Worm (Caenorhabditis elegans): ENCODE results near the gene unc-4.

unc-4 gene

ce11 chrII:9900276-9900675 lies at the start of gene unc-4:
TSS of gene unc-4 (minus strand) at chrII:9900376.
- TF ChIP-seq ztf-23 (GFP tag; IDR thresholded peaks at IDR 0.05) (no peak), ref-1 (GFP tag; conservative IDR thresholded peaks at IDR 0.05) (no peak), cog-1 (tag; optimal IDR thresholded peaks at IDR 0.05) (no peak), T22C8.4 (GFP tag; IDR thresholded peaks at IDR 0.05) (no peak), klf-2 (GFP tag; conservative IDR thresholded peaks at IDR 0.05) (no peak), flt-1 (GFP tag; IDR thresholded peaks at IDR 0.05) (no peak), ztf-29 (GFP tag; IDR thresholded peaks at IDR 0.05) (no peak), med-1 (GFP tag; optimal IDR thresholded peaks at IDR 0.05; ENCODE audit: insufficient read depth) (no peak), tab-1 (GFP tag; IDR thresholded peaks at IDR 0.05) (no peak)

ce11 chrII:9948662-9949061 lies 48.5 kb upstream of the unc-4 start:
- TF ChIP-seq T22C8.4 (GFP tag; IDR thresholded peaks at IDR 0.05): no peak
- TF ChIP-seq ref-1 (GFP tag; conservative IDR thresholded peaks at IDR 0.05): no peak
- TF ChIP-seq cog-1 (tag; optimal IDR thresholded peaks at IDR 0.05): no peak
- no peak for TF ChIP-seq tab-1 (GFP tag; IDR thresholded peaks at IDR 0.05)
- no peak for TF ChIP-seq ztf-29 (GFP tag; IDR thresholded peaks at IDR 0.05)
- no peak for TF ChIP-seq med-1 (GFP tag; optimal IDR thresholded peaks at IDR 0.05; ENCODE audit: insufficient read depth)
- TF ChIP-seq ztf-23 (GFP tag; IDR thresholded peaks at IDR 0.05): no peak
- no peak for TF ChIP-seq flt-1 (GFP tag; IDR thresholded peaks at IDR 0.05)
- no peak for TF ChIP-seq klf-2 (GFP tag; conservative IDR thresholded peaks at IDR 0.05)

- TF ChIP-seq klf-2 (GFP tag; conservative IDR thresholded peaks at IDR 0.05): no peak
- TF ChIP-seq ref-1 (GFP tag; conservative IDR thresholded peaks at IDR 0.05): no peak
These were observed 43.7 kb upstream of the unc-4 start, which contains the start of gene flad-1 for ce11 chrII:9943837-9944236. TSS of gene flad-1 (plus strand) at chrII:9944137.

DNA sequence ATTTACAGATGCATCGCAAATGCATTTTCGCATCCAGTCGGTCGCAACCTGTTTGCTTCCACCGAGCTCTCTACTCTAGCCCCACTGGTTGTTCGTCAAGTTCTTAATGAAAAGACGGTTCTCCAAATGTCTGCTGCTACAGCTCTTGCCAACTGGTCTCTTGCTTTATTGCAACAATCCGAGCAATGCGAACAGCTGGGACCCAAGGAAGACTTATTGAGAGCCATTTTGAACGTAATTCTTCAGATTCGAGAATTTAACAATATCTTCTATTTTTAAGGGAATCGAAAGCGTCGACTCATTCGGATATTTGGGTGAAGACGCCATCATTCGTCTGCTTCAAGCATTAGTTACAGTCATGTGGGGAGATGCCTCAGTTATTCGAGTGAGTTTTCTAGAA lies 43.1 kb upstream of the unc-4 start:
- TF ChIP-seq cog-1 (tag; optimal IDR thresholded peaks at IDR 0.05) (no peak), flt-1 (GFP tag; IDR thresholded peaks at IDR 0.05) (no peak), ztf-29 (GFP tag; IDR thresholded peaks at IDR 0.05) (no peak), tab-1 (GFP tag; IDR thresholded peaks at IDR 0.05) (no peak), med-1 (GFP tag; optimal IDR thresholded peaks at IDR 0.05; ENCODE audit: insufficient read depth) (no peak), ref-1 (GFP tag; conservative IDR thresholded peaks at IDR 0.05) (no peak), T22C8.4 (GFP tag; IDR thresholded peaks at IDR 0.05) (no peak)

DNA sequence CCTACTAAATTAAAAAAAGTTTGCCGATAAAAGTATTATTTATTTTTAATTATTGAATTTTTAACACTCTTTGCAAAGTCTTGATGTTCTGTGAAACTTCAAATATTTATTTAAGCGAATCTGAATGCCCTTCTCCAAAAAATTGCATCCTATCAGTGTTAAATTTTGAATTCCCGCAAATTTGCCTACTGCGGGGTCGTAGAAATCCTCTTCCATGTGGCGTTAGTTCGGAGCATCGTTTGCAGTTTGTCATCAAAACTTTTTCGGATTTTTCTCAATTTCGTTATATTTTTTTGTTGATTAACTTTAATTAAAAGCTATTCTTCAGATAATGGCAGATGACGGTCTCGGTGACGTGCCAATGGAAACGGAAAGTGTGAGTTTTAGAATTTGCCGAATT lies 40.3 kb upstream of the unc-4 start, which contains the start of gene ufd-3:
TSS of gene ufd-3 (plus strand) at position 324 of the 400 bp plus-strand sequence.
- TF ChIP-seq ref-1 (GFP tag; conservative IDR thresholded peaks at IDR 0.05): no peak
- peak; percentile 73 for TF ChIP-seq klf-2 (GFP tag; conservative IDR thresholded peaks at IDR 0.05)
- peak; percentile 74; the same call in 1 of the 2 replicates for TF ChIP-seq flt-1 (GFP tag; IDR thresholded peaks at IDR 0.05)
- TF ChIP-seq cog-1 (tag; optimal IDR thresholded peaks at IDR 0.05): peak; percentile 64
- no peak for TF ChIP-seq T22C8.4 (GFP tag; IDR thresholded peaks at IDR 0.05)
- TF ChIP-seq tab-1 (GFP tag; IDR thresholded peaks at IDR 0.05): no peak; the same call in 1 of the 2 replicates
- TF ChIP-seq ztf-29 (GFP tag; IDR thresholded peaks at IDR 0.05): peak; percentile 54; the same call in 1 of the 2 replicates
- peak; percentile 69; the same call in 1 of the 2 replicates for TF ChIP-seq ztf-23 (GFP tag; IDR thresholded peaks at IDR 0.05)
- no peak for TF ChIP-seq med-1 (GFP tag; optimal IDR thresholded peaks at IDR 0.05; ENCODE audit: insufficient read depth)

ce11 chrII:9938877-9939276 lies 38.7 kb upstream of the unc-4 start, which contains the start of the genes C05C10.7 and C05C10.5:
TSS of gene C05C10.7 (minus strand) at chrII:9938971.
TSS of gene C05C10.5 (plus strand) at chrII:9939040.
- TF ChIP-seq T22C8.4 (GFP tag; IDR thresholded peaks at IDR 0.05) (no peak), ref-1 (GFP tag; conservative IDR thresholded peaks at IDR 0.05) (no peak), klf-2 (GFP tag; conservative IDR thresholded peaks at IDR 0.05) (no peak), med-1 (GFP tag; optimal IDR thresholded peaks at IDR 0.05; ENCODE audit: insufficient read depth) (no peak)

DNA sequence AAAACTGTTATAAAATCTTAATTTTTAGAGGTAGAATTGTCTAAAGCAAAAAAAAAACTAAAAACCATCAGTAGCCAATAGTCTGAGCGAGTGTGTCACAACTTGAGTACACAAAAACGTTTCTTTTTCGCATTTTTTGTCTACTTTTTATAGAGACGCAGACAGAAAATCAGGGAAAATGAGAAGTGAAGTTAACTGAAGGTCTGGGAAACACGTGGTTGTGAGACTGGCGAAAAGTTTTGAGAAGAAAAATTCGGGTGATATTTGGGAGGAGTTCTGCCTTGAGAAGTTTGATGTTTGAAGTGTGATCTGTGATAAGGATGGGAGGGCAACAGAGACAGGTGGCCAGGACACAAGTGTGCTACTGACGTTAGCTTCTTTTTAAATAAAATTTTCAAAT lies 37.4 kb upstream of the unc-4 start:
- TF ChIP-seq ztf-23 (GFP tag; IDR thresholded peaks at IDR 0.05) (no peak), ztf-29 (GFP tag; IDR thresholded peaks at IDR 0.05) (no peak), ref-1 (GFP tag; conservative IDR thresholded peaks at IDR 0.05) (no peak), med-1 (GFP tag; optimal IDR thresholded peaks at IDR 0.05; ENCODE audit: insufficient read depth) (no peak), tab-1 (GFP tag; IDR thresholded peaks at IDR 0.05) (no peak), flt-1 (GFP tag; IDR thresholded peaks at IDR 0.05) (no peak), T22C8.4 (GFP tag; IDR thresholded peaks at IDR 0.05) (no peak), cog-1 (tag; optimal IDR thresholded peaks at IDR 0.05) (no peak), klf-2 (GFP tag; conservative IDR thresholded peaks at IDR 0.05) (no peak)

- TF ChIP-seq cog-1 (tag; optimal IDR thresholded peaks at IDR 0.05): no peak
- TF ChIP-seq tab-1 (GFP tag; IDR thresholded peaks at IDR 0.05): no peak
- TF ChIP-seq ref-1 (GFP tag; conservative IDR thresholded peaks at IDR 0.05): no peak
- no peak for TF ChIP-seq T22C8.4 (GFP tag; IDR thresholded peaks at IDR 0.05)
- TF ChIP-seq flt-1 (GFP tag; IDR thresholded peaks at IDR 0.05): no peak
- TF ChIP-seq ztf-29 (GFP tag; IDR thresholded peaks at IDR 0.05): no peak
- no peak for TF ChIP-seq klf-2 (GFP tag; conservative IDR thresholded peaks at IDR 0.05)
- TF ChIP-seq ztf-23 (GFP tag; IDR thresholded peaks at IDR 0.05): no peak
- no peak for TF ChIP-seq med-1 (GFP tag; optimal IDR thresholded peaks at IDR 0.05; ENCODE audit: insufficient read depth)
These were observed 36.7 kb upstream of the unc-4 start, which contains the start of gene C05C10.3 for ce11 chrII:9936859-9937258. TSS of gene C05C10.3 (minus strand) at chrII:9936893.

ce11 chrII:9935664-9936063 lies 35.5 kb upstream of the unc-4 start:
- TF ChIP-seq ztf-29 (GFP tag; IDR thresholded peaks at IDR 0.05) (no peak), ref-1 (GFP tag; conservative IDR thresholded peaks at IDR 0.05) (no peak), med-1 (GFP tag; optimal IDR thresholded peaks at IDR 0.05; ENCODE audit: insufficient read depth) (no peak), cog-1 (tag; optimal IDR thresholded peaks at IDR 0.05) (no peak)

DNA sequence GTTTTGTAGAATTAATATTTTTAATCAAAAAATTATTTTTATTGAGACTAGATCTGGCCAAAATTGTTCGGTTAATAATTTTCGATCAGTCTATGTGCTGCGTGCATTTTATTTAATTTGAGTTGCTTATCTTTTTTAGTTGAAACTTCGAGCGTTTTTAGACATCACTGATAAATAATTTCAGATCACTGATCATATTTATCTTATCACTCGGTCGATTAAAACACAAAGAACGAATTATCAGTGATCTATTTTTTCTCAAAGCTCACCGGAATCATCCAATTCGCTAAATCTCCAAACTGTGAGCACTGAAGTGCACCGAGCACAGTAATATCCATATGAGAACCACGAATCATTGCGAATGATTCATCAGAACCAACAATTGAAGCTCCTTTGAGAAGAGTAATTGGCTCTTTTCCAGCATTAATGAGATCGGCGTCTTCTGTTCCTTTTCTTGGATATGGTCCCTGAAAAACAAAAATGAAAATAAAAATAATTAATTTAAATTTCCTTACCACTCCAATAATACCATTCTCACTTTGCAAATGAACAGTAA lies 34.9 kb upstream of the unc-4 start:
- no peak for TF ChIP-seq ztf-29 (GFP tag; IDR thresholded peaks at IDR 0.05)
- TF ChIP-seq cog-1 (tag; optimal IDR thresholded peaks at IDR 0.05): no peak
- TF ChIP-seq ztf-23 (GFP tag; IDR thresholded peaks at IDR 0.05): no peak
- TF ChIP-seq klf-2 (GFP tag; conservative IDR thresholded peaks at IDR 0.05): no peak
- no peak for TF ChIP-seq flt-1 (GFP tag; IDR thresholded peaks at IDR 0.05)

Measured in whole organism, midembryonic.